Worm (Caenorhabditis elegans) whole organism, L2 larva: Measurements from ENCODE around the gene R11F4.2.

Experiments
- ama-1 ChIP-seq: fragments of 150-350 bp; optimal IDR thresholded peaks from 2 replicates; lab custom pipeline; 2018; ENCODE audit warnings: inconsistent platforms
- elt-3 ChIP-seq: sonication (generic microtip); optimal IDR thresholded peaks from 2 replicates; lab custom pipeline; 2017; ENCODE audit warnings: missing biosample characterization, missing genetic modification characterization
- fos-1 ChIP-seq: fragments of 150-350 bp; optimal IDR thresholded peaks from 2 replicates; lab custom pipeline; 2014; ENCODE audit warnings: missing biosample characterization, missing genetic modification characterization
- gmeb-1 ChIP-seq: fragments of 150-350 bp; optimal IDR thresholded peaks from 2 replicates; lab custom pipeline; 2014; ENCODE audit warnings: missing biosample characterization, missing genetic modification characterization
- lin-39 ChIP-seq: fragments of 150-350 bp; optimal IDR thresholded peaks from 2 replicates; lab custom pipeline; 2014; ENCODE audit warnings: missing biosample characterization, missing genetic modification reagents, missing genetic modification characterization
- nhr-11 ChIP-seq: fragments of 150-350 bp; optimal IDR thresholded peaks from 2 replicates; lab custom pipeline; 2014; ENCODE audit warnings: missing biosample characterization, missing genetic modification characterization
- nhr-237 ChIP-seq: fragments of 150-350 bp; optimal IDR thresholded peaks from 2 replicates; lab custom pipeline; 2014; ENCODE audit warnings: missing biosample characterization, missing genetic modification characterization
- nhr-77 ChIP-seq: fragments of 150-350 bp; optimal IDR thresholded peaks from 2 replicates; lab custom pipeline; 2014; ENCODE audit warnings: missing biosample characterization, missing genetic modification characterization
- peb-1 ChIP-seq: fragments of 150-350 bp; optimal IDR thresholded peaks from 2 replicates; lab custom pipeline; 2014; ENCODE audit warnings: missing biosample characterization, missing genetic modification characterization
- skn-1 ChIP-seq: sonication (generic microtip); optimal IDR thresholded peaks from 2 replicates; lab custom pipeline; 2017; ENCODE audit warnings: missing biosample characterization, missing genetic modification characterization
- sma-9 ChIP-seq, 2 experiments: fragments of 150-350 bp in 1 of 2; sonication (generic microtip) in 1 of 2; optimal IDR thresholded peaks; 2 replicates each; lab custom pipeline; 2014 to 2016; ENCODE audit warnings: missing genetic modification characterization in 2 of 2, mild to moderate bottlenecking in 1 of 2, missing biosample characterization in 1 of 2, missing compliant biosample characterization in 1 of 2, missing genetic modification reagents in 1 of 2, moderate library complexity in 1 of 2
- snpc-4 ChIP-seq: fragments of 150-350 bp; optimal IDR thresholded peaks from 2 replicates; lab custom pipeline; 2014; ENCODE audit warnings: missing biosample characterization, missing genetic modification characterization
- unc-62 ChIP-seq: fragments of 150-350 bp; optimal IDR thresholded peaks from 2 replicates; lab custom pipeline; 2014; ENCODE audit warnings: missing biosample characterization, missing genetic modification reagents, missing genetic modification characterization

DNA sequence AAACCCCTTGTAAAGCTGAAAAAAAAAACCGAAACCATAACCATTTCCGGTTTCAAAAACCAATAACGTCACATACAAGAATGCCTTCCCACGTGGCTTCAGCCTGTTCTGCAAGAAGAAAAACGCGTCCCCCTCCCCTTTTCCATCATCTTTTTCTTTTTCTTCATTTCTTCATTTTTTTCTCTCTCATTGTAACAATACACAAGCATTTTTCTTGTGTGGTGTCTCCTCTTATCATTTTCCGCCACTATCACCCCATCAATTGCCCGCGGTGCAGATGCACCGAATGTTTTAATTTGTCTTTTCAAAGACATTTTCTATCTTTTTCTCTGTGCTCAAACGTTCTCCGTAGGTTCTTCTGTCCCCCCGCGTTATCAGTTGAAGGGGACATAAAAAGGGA is 6.3 kb downstream of the R11F4.2 start:
- TF ChIP-seq fos-1 (peak; percentile 96), snpc-4 (tag; lab: Kevin White, UChicago) (no peak), gmeb-1 (tag; lab: Kevin White, UChicago) (peak; percentile 74), nhr-237 (tag; lab: Kevin White, UChicago) (no peak), sma-9 (GFP tag; optimal IDR thresholded peaks at IDR 0.05; lab: Kevin White, UChicago) (peak; percentile 100), sma-9 (tag; optimal IDR thresholded peaks at IDR 0.05; lab: Kevin White, UChicago) (no peak), elt-3 (no peak), nhr-77 (tag; lab: Kevin White, UChicago) (no peak), nhr-11 (no peak), ama-1 (no peak), skn-1 (tag; lab: Kevin White, UChicago) (no peak), peb-1 (tag; lab: Kevin White, UChicago) (no peak), unc-62 (no peak), lin-39 (tag; lab: Kevin White, UChicago) (no peak)
